Fruit fly (Drosophila melanogaster): Measurements from ENCODE around the gene CG17931.

Gene CG17931

DNA sequence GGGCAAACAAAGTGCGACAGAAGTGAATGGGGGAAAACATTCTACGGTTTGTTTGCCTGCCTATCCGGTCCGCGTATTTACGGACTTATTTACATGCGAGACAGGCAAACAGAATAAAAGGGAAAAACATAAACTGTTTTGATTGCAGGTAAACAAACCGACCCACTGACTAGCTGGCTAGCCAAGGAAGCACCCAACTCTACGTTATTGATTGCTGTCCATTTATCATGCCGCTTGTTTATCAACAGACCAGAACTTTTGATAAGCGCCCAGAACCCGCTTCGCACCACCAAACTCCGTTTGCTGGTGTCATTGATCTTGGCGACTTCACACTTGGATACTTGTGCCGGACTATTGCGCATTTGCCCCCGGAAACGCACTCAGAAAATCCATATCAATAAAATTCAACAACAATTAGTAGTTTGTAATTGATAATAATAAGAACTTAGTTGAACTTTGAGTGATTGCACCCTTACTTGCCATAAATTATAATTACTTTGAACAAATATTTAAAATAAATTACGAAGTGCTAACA lies 27.4 kb downstream of the CG17931 start (continued):
- peak; percentile 36 for TF ChIP-seq CG17912 (GFP tag; optimal IDR thresholded peaks at IDR 0.05)
- no peak for TF ChIP-seq Dll (GFP tag; IDR thresholded peaks at IDR 0.05; ENCODE audit: partially characterized antibody)
- peak; percentile 24; the same call in 1 of the 2 replicates for TF ChIP-seq crol (GFP tag; IDR thresholded peaks at IDR 0.05)
- no peak for TF ChIP-seq Deaf1 (tag; optimal IDR thresholded peaks at IDR 0.05)
- TF ChIP-seq YL-1 (GFP tag; optimal IDR thresholded peaks at IDR 0.05) = peak; percentile 65
- TF ChIP-seq sob (GFP tag; IDR thresholded peaks at IDR 0.05) = peak; percentile 72
- peak; percentile 21 for TF ChIP-seq sd (tag; optimal IDR thresholded peaks at IDR 0.05)
- no peak for TF ChIP-seq Xbp1 (GFP tag; optimal IDR thresholded peaks at IDR 0.05)
- peak in 1 of 2 experiments; percentile 32 for TF ChIP-seq Hr78 (GFP tag; optimal IDR thresholded peaks at IDR 0.05)
- peak; percentile 50; the same call in 1 of the 3 replicates for TF ChIP-seq Dbx (GFP tag; IDR thresholded peaks at IDR 0.05)
- TF ChIP-seq CG4404 (GFP tag; IDR thresholded peaks at IDR 0.05) = no peak
- TF ChIP-seq bab2 (GFP tag; optimal IDR thresholded peaks at IDR 0.05) = peak; percentile 72
- 0 out of 2 replicates have a peak, but pooled peaks have one; percentile 18 for TF ChIP-seq slbo (GFP tag; IDR thresholded peaks at IDR 0.05)
- TF ChIP-seq abd-A (tag; optimal IDR thresholded peaks at IDR 0.05) = no peak
- peak; percentile 86 for TF ChIP-seq CG8089 (GFP tag; optimal IDR thresholded peaks at IDR 0.05)
- TF ChIP-seq Nf-YA (GFP tag; IDR thresholded peaks at IDR 0.05) = 0 out of 2 replicates have a peak, but pooled peaks have one; percentile 26
- peak; percentile 42 for TF ChIP-seq CG10979 (tag; optimal IDR thresholded peaks at IDR 0.05)
- no peak for TF ChIP-seq gcm2 (GFP tag; optimal IDR thresholded peaks at IDR 0.05)
- TF ChIP-seq Hr51 (GFP tag; optimal IDR thresholded peaks at IDR 0.05) = peak in 1 of 2 experiments; percentile 63
- no peak for TF ChIP-seq Dad (GFP tag; optimal IDR thresholded peaks at IDR 0.05)
- peak; percentile 43 for TF ChIP-seq CG18599 (GFP tag; optimal IDR thresholded peaks at IDR 0.05)
- TF ChIP-seq Taf1 (GFP tag; IDR thresholded peaks at IDR 0.05) = no peak
- peak; percentile 23 for TF ChIP-seq CG10462 (GFP tag; optimal IDR thresholded peaks at IDR 0.05)
- 0 out of 3 replicates have a peak, but pooled peaks have one; percentile 12 for TF ChIP-seq ase (GFP tag; IDR thresholded peaks at IDR 0.05)
- TF ChIP-seq CG17328 (GFP tag; IDR thresholded peaks at IDR 0.05) = peak; percentile 34; the same call in 1 of the 2 replicates
- TF ChIP-seq Myb (GFP tag; optimal IDR thresholded peaks at IDR 0.05) = peak; percentile 34
- 0 out of 2 replicates have a peak, but pooled peaks have one; percentile 24 for TF ChIP-seq klu (GFP tag; IDR thresholded peaks at IDR 0.05)
- TF ChIP-seq PHDP (tag; optimal IDR thresholded peaks at IDR 0.05) = peak; percentile 74
- TF ChIP-seq Med (GFP tag) = peak; percentile 96
- TF ChIP-seq mam (GFP tag; optimal IDR thresholded peaks at IDR 0.05) = peak; percentile 31
- TF ChIP-seq B-H1 (GFP tag; IDR thresholded peaks at IDR 0.05) = no peak
- TF ChIP-seq E2f1 (GFP tag; IDR thresholded peaks at IDR 0.05) = peak; percentile 55; the same call in 1 of the 2 replicates
- TF ChIP-seq odd (GFP tag; optimal IDR thresholded peaks at IDR 0.05) = peak; percentile 77
- TF ChIP-seq unpg (GFP tag; optimal IDR thresholded peaks at IDR 0.05) = peak; percentile 34
- TF ChIP-seq D (optimal IDR thresholded peaks at IDR 0.05) = no peak
- peak; percentile 55 for TF ChIP-seq D (GFP tag; optimal IDR thresholded peaks at IDR 0.05)
- peak; percentile 51 for TF ChIP-seq Spps (tag; optimal IDR thresholded peaks at IDR 0.05)
- peak; percentile 80 for TF ChIP-seq ci (GFP tag; IDR thresholded peaks at IDR 0.05)
- no peak for TF ChIP-seq prd (optimal IDR thresholded peaks at IDR 0.05)
- TF ChIP-seq prd (GFP tag; IDR thresholded peaks at IDR 0.05) = peak; percentile 46; the same call in 2 of the 3 replicates
- peak; percentile 54 for TF ChIP-seq CG2116 (GFP tag; optimal IDR thresholded peaks at IDR 0.05)
- TF ChIP-seq CG10654 (GFP tag; optimal IDR thresholded peaks at IDR 0.05) = peak; percentile 3
- TF ChIP-seq fd3F (GFP tag; optimal IDR thresholded peaks at IDR 0.05) = peak; percentile 52
- peak; percentile 84 for TF ChIP-seq Awh (GFP tag; IDR thresholded peaks at IDR 0.05)
- peak; percentile 70 for TF ChIP-seq Camta (GFP tag; optimal IDR thresholded peaks at IDR 0.05)
- no peak for TF ChIP-seq BEAF-32 (GFP tag; optimal IDR thresholded peaks at IDR 0.05)
- peak; percentile 48; the same call in 1 of the 3 replicates for TF ChIP-seq CG6175 (GFP tag; IDR thresholded peaks at IDR 0.05)
- peak; percentile 16 for TF ChIP-seq tap (tag; optimal IDR thresholded peaks at IDR 0.05)
- TF ChIP-seq row (GFP tag; IDR thresholded peaks at IDR 0.05) = peak; percentile 36; the same call in 1 of the 3 replicates
- TF ChIP-seq CG2202 (tag; optimal IDR thresholded peaks at IDR 0.05) = peak; percentile 88
